Fruit fly (Drosophila melanogaster) whole organism, adult: Measurements from ENCODE around the gene ATP7.

Experiments
- CG11617 ChIP-seq: fragments of 200-800 bp; sonication (Bioruptor generic); optimal IDR thresholded peaks from 2 replicates; lab custom pipeline; 2017; ENCODE audit warnings: mild to moderate bottlenecking, missing biosample characterization, missing genetic modification reagents, missing genetic modification characterization
- CG12768 ChIP-seq: fragments of 200-800 bp; sonication (Bioruptor generic); optimal IDR thresholded peaks from 2 replicates; lab custom pipeline; 2017; ENCODE audit warnings: missing biosample characterization, missing genetic modification characterization, mild to moderate bottlenecking, moderate library complexity, missing genetic modification reagents
- CG14711 ChIP-seq: fragments of 200-800 bp; sonication (Bioruptor generic); optimal IDR thresholded peaks from 2 replicates; lab custom pipeline; 2018; ENCODE audit warnings: missing biosample characterization, mild to moderate bottlenecking, missing genetic modification characterization, moderate library complexity
- CG1620 ChIP-seq: fragments of 200-800 bp; sonication (Bioruptor generic); optimal IDR thresholded peaks from 2 replicates; lab custom pipeline; 2016; ENCODE audit warnings: missing biosample characterization, missing genetic modification characterization
- CG33017 ChIP-seq: fragments of 200-800 bp; sonication (Bioruptor generic); optimal IDR thresholded peaks from 2 replicates; lab custom pipeline; 2018; ENCODE audit warnings: missing biosample characterization, mild to moderate bottlenecking, missing genetic modification characterization, moderate library complexity
- CG5204 ChIP-seq: fragments of 200-800 bp; sonication (Bioruptor generic); optimal IDR thresholded peaks from 2 replicates; lab custom pipeline; 2016; ENCODE audit warnings: missing biosample characterization, missing genetic modification characterization
- CG7045 ChIP-seq: fragments of 200-800 bp; sonication (Bioruptor generic); optimal IDR thresholded peaks from 2 replicates; lab custom pipeline; 2017; ENCODE audit warnings: missing biosample characterization, mild to moderate bottlenecking, missing genetic modification characterization
- CG7101 ChIP-seq: fragments of 200-800 bp; sonication (Bioruptor generic); optimal IDR thresholded peaks from 2 replicates; lab custom pipeline; 2018; ENCODE audit warnings: missing biosample characterization, mild to moderate bottlenecking, missing genetic modification characterization, moderate library complexity
- Clk ChIP-seq: fragments of 200-800 bp; sonication (Bioruptor generic); optimal IDR thresholded peaks from 2 replicates; lab custom pipeline; 2017; ENCODE audit warnings: missing biosample characterization, missing genetic modification characterization
- Crg-1 ChIP-seq: fragments of 200-800 bp; sonication (Bioruptor generic); optimal IDR thresholded peaks from 2 replicates; lab custom pipeline; 2016; ENCODE audit warnings: missing biosample characterization, missing genetic modification characterization
- Hr96 ChIP-seq: fragments of 200-800 bp; sonication (Bioruptor generic); optimal IDR thresholded peaks from 2 replicates; lab custom pipeline; 2016; ENCODE audit warnings: missing biosample characterization, missing genetic modification characterization
- Mnt ChIP-seq: fragments of 200-800 bp; sonication (Bioruptor generic); optimal IDR thresholded peaks from 2 replicates; lab custom pipeline; 2016; ENCODE audit warnings: missing biosample characterization, mild to moderate bottlenecking, missing genetic modification characterization
- bab1 ChIP-seq: fragments of 200-800 bp; sonication (Bioruptor generic); optimal IDR thresholded peaks from 3 replicates; lab custom pipeline; 2019; ENCODE audit warnings: missing biosample characterization, mild to moderate bottlenecking, missing genetic modification characterization, moderate library complexity
- cic ChIP-seq: fragments of 200-800 bp; sonication (Bioruptor generic); optimal IDR thresholded peaks from 2 replicates; lab custom pipeline; 2017; ENCODE audit warnings: missing biosample characterization, mild to moderate bottlenecking, missing genetic modification characterization, moderate library complexity
- cnc ChIP-seq, 2 experiments: fragments of >200 bp; optimal IDR thresholded peaks; 2 replicates each; lab custom pipeline; 2017
- kay ChIP-seq: fragments of 200-800 bp; sonication (Bioruptor generic); peaks from one replicate; lab custom pipeline; 2016; ENCODE audit warnings: missing biosample characterization, missing genetic modification characterization, borderline replicate concordance
- ovo ChIP-seq: fragments of 200-800 bp; sonication (Bioruptor generic); optimal IDR thresholded peaks from 2 replicates; lab custom pipeline; 2016; ENCODE audit warnings: missing biosample characterization, missing genetic modification characterization
- pad ChIP-seq: fragments of 200-800 bp; sonication (Bioruptor generic); optimal IDR thresholded peaks from 3 replicates; lab custom pipeline; 2017; ENCODE audit warnings: missing biosample characterization, missing genetic modification characterization, mild to moderate bottlenecking, moderate library complexity, missing genetic modification reagents
- tj ChIP-seq: fragments of 200-800 bp; sonication (Bioruptor generic); optimal IDR thresholded peaks from 3 replicates; lab custom pipeline; 2017; ENCODE audit warnings: missing biosample characterization, mild to moderate bottlenecking, missing genetic modification characterization, moderate library complexity
- toe ChIP-seq: fragments of 200-800 bp; sonication (Bioruptor generic); optimal IDR thresholded peaks from 2 replicates; lab custom pipeline; 2016; ENCODE audit warnings: missing biosample characterization, missing genetic modification characterization

The ATP7 gene

dm6 chrX:11818047-11818766 is 36.6 kb upstream of the ATP7 start:
- TF ChIP-seq pad (peak; percentile 81), CG1620 (GFP tag; lab: Kevin White, UChicago) (peak; percentile 82), cnc (optimal IDR thresholded peaks at IDR 0.05; lab: Kevin White, UChicago) (no peak), CG14711 (peak; percentile 91), toe (GFP tag; lab: Kevin White, UChicago) (peak; percentile 66), kay (GFP tag; lab: Kevin White, UChicago) (peak; percentile 90), ovo (GFP tag; lab: Kevin White, UChicago) (peak; percentile 64), cic (GFP tag; lab: Kevin White, UChicago) (peak; percentile 68), CG12768 (GFP tag; lab: Kevin White, UChicago) (peak; percentile 88), CG7045 (GFP tag; lab: Kevin White, UChicago) (peak; percentile 89), tj (GFP tag; lab: Kevin White, UChicago) (peak; percentile 78), Mnt (GFP tag; lab: Kevin White, UChicago) (peak; percentile 87), CG11617 (GFP tag; lab: Kevin White, UChicago) (peak; percentile 93), CG33017 (peak; percentile 89), Crg-1 (GFP tag; lab: Kevin White, UChicago) (peak; percentile 75), Clk (peak; percentile 69), Hr96 (GFP tag; lab: Kevin White, UChicago) (peak; percentile 93), CG5204 (GFP tag; lab: Kevin White, UChicago) (peak; percentile 83), bab1 (peak; percentile 95), CG7101 (tag; lab: Kevin White, UChicago) (peak; percentile 96)

dm6 chrX:11818767-11819089 is 36.1 kb upstream of the ATP7 start:
- TF ChIP-seq Hr96 (GFP tag; lab: Kevin White, UChicago) (no peak), cic (GFP tag; lab: Kevin White, UChicago) (no peak), CG14711 (no peak), toe (GFP tag; lab: Kevin White, UChicago) (no peak), CG5204 (GFP tag; lab: Kevin White, UChicago) (no peak), CG1620 (GFP tag; lab: Kevin White, UChicago) (no peak), tj (GFP tag; lab: Kevin White, UChicago) (peak; percentile 10)

- TF ChIP-seq CG12768 (GFP tag; lab: Kevin White, UChicago): peak; percentile 3
- no peak for TF ChIP-seq cnc (optimal IDR thresholded peaks at IDR 0.05; lab: Kevin White, UChicago)
- peak; percentile 35 for TF ChIP-seq Mnt (GFP tag; lab: Kevin White, UChicago)
- TF ChIP-seq kay (GFP tag; lab: Kevin White, UChicago): peak; percentile 49
- TF ChIP-seq Hr96 (GFP tag; lab: Kevin White, UChicago): no peak
- TF ChIP-seq tj (GFP tag; lab: Kevin White, UChicago): no peak
- peak; percentile 6 for TF ChIP-seq CG7045 (GFP tag; lab: Kevin White, UChicago)
- TF ChIP-seq cic (GFP tag; lab: Kevin White, UChicago): peak; percentile 47
- peak; percentile 15 for TF ChIP-seq ovo (GFP tag; lab: Kevin White, UChicago)
- peak; percentile 53 for TF ChIP-seq CG33017
- no peak for TF ChIP-seq CG1620 (GFP tag; lab: Kevin White, UChicago)
- peak; percentile 32 for TF ChIP-seq CG7101 (tag; lab: Kevin White, UChicago)
- peak; percentile 62 for TF ChIP-seq CG14711
These were observed 35.5 kb upstream of the ATP7 start for dm6 chrX:11819241-11819862.

dm6 chrX:11820284-11821075 is 34.3 kb upstream of the ATP7 start:
- peak; percentile 64 for TF ChIP-seq Clk
- TF ChIP-seq kay (GFP tag; lab: Kevin White, UChicago): peak; percentile 83
- peak; percentile 80 for TF ChIP-seq tj (GFP tag; lab: Kevin White, UChicago)
- peak; percentile 78 for TF ChIP-seq CG33017
- TF ChIP-seq CG5204 (GFP tag; lab: Kevin White, UChicago): peak; percentile 77
- TF ChIP-seq CG14711: peak; percentile 77
- TF ChIP-seq CG7045 (GFP tag; lab: Kevin White, UChicago): peak; percentile 78
- TF ChIP-seq cnc (optimal IDR thresholded peaks at IDR 0.05; lab: Kevin White, UChicago): no peak
- peak; percentile 72 for TF ChIP-seq CG12768 (GFP tag; lab: Kevin White, UChicago)
- TF ChIP-seq toe (GFP tag; lab: Kevin White, UChicago): peak; percentile 80
- TF ChIP-seq pad: peak; percentile 92
- TF ChIP-seq Hr96 (GFP tag; lab: Kevin White, UChicago): peak; percentile 84
- TF ChIP-seq CG7101 (tag; lab: Kevin White, UChicago): peak; percentile 91
- TF ChIP-seq cic (GFP tag; lab: Kevin White, UChicago): peak; percentile 67
- peak; percentile 79 for TF ChIP-seq ovo (GFP tag; lab: Kevin White, UChicago)
- TF ChIP-seq Mnt (GFP tag; lab: Kevin White, UChicago): peak; percentile 70
- TF ChIP-seq Crg-1 (GFP tag; lab: Kevin White, UChicago): peak; percentile 54
- peak; percentile 78 for TF ChIP-seq bab1
- TF ChIP-seq CG1620 (GFP tag; lab: Kevin White, UChicago): peak; percentile 78
- peak; percentile 87 for TF ChIP-seq CG11617 (GFP tag; lab: Kevin White, UChicago)

- TF ChIP-seq CG11617 (GFP tag; lab: Kevin White, UChicago) (peak; percentile 19), Clk (no peak), pad (no peak), tj (GFP tag; lab: Kevin White, UChicago) (no peak), CG1620 (GFP tag; lab: Kevin White, UChicago) (no peak), cnc (optimal IDR thresholded peaks at IDR 0.05; lab: Kevin White, UChicago) (no peak), bab1 (peak; percentile 32), ovo (GFP tag; lab: Kevin White, UChicago) (no peak), CG33017 (no peak), CG12768 (GFP tag; lab: Kevin White, UChicago) (peak; percentile 61), Hr96 (GFP tag; lab: Kevin White, UChicago) (peak; percentile 28), CG7045 (GFP tag; lab: Kevin White, UChicago) (peak; percentile 1), cic (GFP tag; lab: Kevin White, UChicago) (peak; percentile 20), kay (GFP tag; lab: Kevin White, UChicago) (no peak), CG7101 (tag; lab: Kevin White, UChicago) (peak; percentile 65), CG14711 (peak; percentile 27)
These were observed 32.9 kb upstream of the ATP7 start for dm6 chrX:11821946-11822345.
